Worm (Caenorhabditis elegans) whole organism, L3 larva: ENCODE data around the gene srx-14.
A peak's percentile ranks its signal among the peaks of the same experiment; 100 is the strongest.

ENCODE experiments used
- R02D3.7 ChIP-seq: fragments of 150-350 bp; optimal IDR thresholded peaks from 2 replicates; lab custom pipeline; 2014; ENCODE audit warnings: missing biosample characterization, missing genetic modification characterization
- ZK546.5 ChIP-seq: sonication (generic microtip); optimal IDR thresholded peaks from 2 replicates; lab custom pipeline; 2017; ENCODE audit warnings: missing biosample characterization, missing genetic modification characterization
- ama-1 ChIP-seq: fragments of 150-350 bp; optimal IDR thresholded peaks from 2 replicates; lab custom pipeline; 2018
- ceh-16 ChIP-seq: sonication (generic microtip); optimal IDR thresholded peaks from 2 replicates; lab custom pipeline; 2017; ENCODE audit warnings: missing biosample characterization, missing genetic modification characterization
- ceh-28 ChIP-seq: fragments of 150-350 bp; optimal IDR thresholded peaks from 2 replicates; lab custom pipeline; 2014; ENCODE audit warnings: missing biosample characterization, missing genetic modification reagents, missing genetic modification characterization
- ceh-9 ChIP-seq: sonication (generic microtip); optimal IDR thresholded peaks from 2 replicates; lab custom pipeline; 2018; ENCODE audit warnings: missing biosample characterization, missing genetic modification characterization
- elt-3 ChIP-seq, 3 experiments: fragments of 150-350 bp in 1 of 3; sonication (generic microtip) in 2 of 3; optimal IDR thresholded peaks; 2 replicates in 2 of 3; 4 replicates in 1 of 3; lab custom pipeline; 2014 to 2017; ENCODE audit warnings: missing biosample characterization in 3 of 3, missing genetic modification characterization in 3 of 3
- eor-1 ChIP-seq, 2 experiments: fragments of 150-350 bp; optimal IDR thresholded peaks; 2 replicates each; lab custom pipeline; 2014 to 2018; ENCODE audit warnings: missing biosample characterization in 2 of 2, missing genetic modification characterization in 2 of 2
- fkh-10 ChIP-seq: sonication (generic microtip); optimal IDR thresholded peaks from 2 replicates; lab custom pipeline; 2017; ENCODE audit warnings: missing biosample characterization, missing genetic modification reagents, missing genetic modification characterization
- fos-1 ChIP-seq: fragments of 150-350 bp; optimal IDR thresholded peaks from 2 replicates; lab custom pipeline; 2014; ENCODE audit warnings: missing biosample characterization, missing genetic modification characterization
- hmg-11 ChIP-seq: sonication (generic microtip); optimal IDR thresholded peaks from 2 replicates; lab custom pipeline; 2016; ENCODE audit warnings: missing genetic modification characterization, missing compliant biosample characterization
- jun-1 ChIP-seq: fragments of 150-350 bp; optimal IDR thresholded peaks from 2 replicates; lab custom pipeline; 2014; ENCODE audit warnings: missing biosample characterization, missing genetic modification reagents, missing genetic modification characterization
- lin-39 ChIP-seq: fragments of 150-350 bp; optimal IDR thresholded peaks from 2 replicates; lab custom pipeline; 2018; ENCODE audit warnings: missing biosample characterization, missing genetic modification reagents, missing genetic modification characterization
- mdl-1 ChIP-seq: fragments of 150-350 bp; optimal IDR thresholded peaks from 2 replicates; lab custom pipeline; 2014; ENCODE audit warnings: missing biosample characterization, missing genetic modification characterization
- mml-1 ChIP-seq: fragments of 150-350 bp; sonication (generic microtip); optimal IDR thresholded peaks from 3 replicates; lab custom pipeline; 2014; ENCODE audit warnings: missing biosample characterization, missing genetic modification characterization
- nfya-1 ChIP-seq: sonication (generic microtip); optimal IDR thresholded peaks from 2 replicates; lab custom pipeline; 2017; ENCODE audit warnings: missing genetic modification characterization, mild to moderate bottlenecking, missing compliant biosample characterization, antibody characterized with exemption, moderate library complexity; ENCODE audit not compliant: insufficient read depth
- nhr-12 ChIP-seq: fragments of 150-350 bp; optimal IDR thresholded peaks from 2 replicates; lab custom pipeline; 2014; ENCODE audit warnings: missing biosample characterization, missing genetic modification characterization
- nhr-25 ChIP-seq: sonication (generic microtip); optimal IDR thresholded peaks from 2 replicates; lab custom pipeline; 2017; ENCODE audit warnings: missing biosample characterization, missing genetic modification characterization
- nhr-28 ChIP-seq: fragments of 150-350 bp; optimal IDR thresholded peaks from 2 replicates; lab custom pipeline; 2014; ENCODE audit warnings: missing biosample characterization, missing genetic modification characterization
- nhr-67 ChIP-seq: fragments of 150-350 bp; optimal IDR thresholded peaks from 2 replicates; lab custom pipeline; 2014; ENCODE audit warnings: missing biosample characterization, missing genetic modification characterization
- nhr-76 ChIP-seq: fragments of 150-350 bp; sonication (generic microtip); optimal IDR thresholded peaks from 5 replicates; lab custom pipeline; 2014; ENCODE audit warnings: missing biosample characterization, missing genetic modification characterization
- nhr-77 ChIP-seq: fragments of 150-350 bp; optimal IDR thresholded peaks from 2 replicates; lab custom pipeline; 2014; ENCODE audit warnings: missing biosample characterization, missing genetic modification characterization
- pha-4 ChIP-seq: fragments of 150-350 bp; optimal IDR thresholded peaks from 2 replicates; lab custom pipeline; 2014; ENCODE audit warnings: missing biosample characterization, missing genetic modification reagents, missing genetic modification characterization
- snpc-4 ChIP-seq: fragments of 150-350 bp; optimal IDR thresholded peaks from 2 replicates; lab custom pipeline; 2014; ENCODE audit warnings: missing biosample characterization, missing genetic modification characterization
- tbx-2 ChIP-seq: sonication (generic microtip); optimal IDR thresholded peaks from 2 replicates; lab custom pipeline; 2016; ENCODE audit warnings: mild to moderate bottlenecking, missing genetic modification characterization, missing compliant biosample characterization
- unc-39 ChIP-seq: sonication (generic microtip); optimal IDR thresholded peaks from 4 replicates; lab custom pipeline; 2017; ENCODE audit warnings: missing biosample characterization, missing genetic modification characterization
- unc-62 ChIP-seq: fragments of 150-350 bp; sonication (generic microtip); optimal IDR thresholded peaks from 4 replicates; lab custom pipeline; 2014; ENCODE audit warnings: missing biosample characterization, missing genetic modification reagents, missing genetic modification characterization
- ztf-4 ChIP-seq: fragments of 150-350 bp; optimal IDR thresholded peaks from 2 replicates; lab custom pipeline; 2014; ENCODE audit warnings: missing biosample characterization, missing genetic modification characterization

The srx-14 gene

DNA sequence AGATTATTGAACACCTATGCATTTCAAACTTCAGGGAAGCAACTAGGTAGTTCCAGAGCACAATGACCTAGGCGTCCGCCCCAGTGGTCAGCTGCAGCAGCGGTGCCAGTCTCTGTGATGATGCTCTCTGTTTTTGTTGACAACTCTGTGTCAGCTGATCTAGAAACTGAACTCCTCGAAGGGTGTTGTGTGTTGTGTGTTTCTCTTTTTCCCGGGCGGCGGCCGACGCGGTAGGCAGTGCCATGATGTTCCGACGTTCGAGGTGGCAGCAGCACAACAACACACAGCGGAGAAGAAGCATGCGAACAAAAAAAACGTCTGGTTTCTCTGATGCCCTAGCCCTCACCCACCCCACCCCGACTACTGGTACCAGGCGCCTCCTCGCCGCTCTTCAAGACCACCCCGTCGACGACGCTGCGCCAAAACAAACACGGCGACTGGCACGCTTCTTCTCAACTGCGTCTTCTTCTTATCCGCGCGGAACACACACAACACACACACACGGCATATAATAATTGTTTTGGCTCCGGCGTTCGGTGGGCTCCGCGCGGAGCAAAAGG is 49.2 kb downstream of the srx-14 start:
- TF ChIP-seq nhr-76 (tag; lab: Kevin White, UChicago) (no peak), ZK546.5 (tag; lab: Kevin White, UChicago) (no peak), mdl-1 (tag; lab: Kevin White, UChicago) (no peak), snpc-4 (tag; lab: Kevin White, UChicago) (peak; percentile 51), ceh-9 (tag; lab: Kevin White, UChicago) (no peak), mml-1 (tag; lab: Kevin White, UChicago) (no peak), pha-4 (tag; lab: Kevin White, UChicago) (peak; percentile 59), ama-1 (peak; percentile 12), unc-39 (tag; lab: Kevin White, UChicago) (no peak), fkh-10 (GFP tag; lab: Kevin White, UChicago) (no peak), nfya-1 (tag; lab: Kevin White, UChicago) (no peak), eor-1 (tag; optimal IDR thresholded peaks at IDR 0.05; lab: Kevin White, UChicago) (no peak), nhr-28 (tag; lab: Kevin White, UChicago) (no peak), nhr-67 (tag; lab: Kevin White, UChicago) (no peak), nhr-12 (no peak), elt-3 (tag; optimal IDR thresholded peaks at IDR 0.05; lab: Kevin White, UChicago) (no peak), ztf-4 (no peak), jun-1 (no peak), fos-1 (tag; lab: Kevin White, UChicago) (no peak), ceh-28 (tag; lab: Kevin White, UChicago) (no peak), R02D3.7 (tag; lab: Kevin White, UChicago) (no peak), lin-39 (tag; lab: Kevin White, UChicago) (peak; percentile 48), ceh-16 (no peak), unc-62 (no peak), hmg-11 (tag; lab: Kevin White, UChicago) (peak; percentile 40), nhr-25 (no peak)

DNA sequence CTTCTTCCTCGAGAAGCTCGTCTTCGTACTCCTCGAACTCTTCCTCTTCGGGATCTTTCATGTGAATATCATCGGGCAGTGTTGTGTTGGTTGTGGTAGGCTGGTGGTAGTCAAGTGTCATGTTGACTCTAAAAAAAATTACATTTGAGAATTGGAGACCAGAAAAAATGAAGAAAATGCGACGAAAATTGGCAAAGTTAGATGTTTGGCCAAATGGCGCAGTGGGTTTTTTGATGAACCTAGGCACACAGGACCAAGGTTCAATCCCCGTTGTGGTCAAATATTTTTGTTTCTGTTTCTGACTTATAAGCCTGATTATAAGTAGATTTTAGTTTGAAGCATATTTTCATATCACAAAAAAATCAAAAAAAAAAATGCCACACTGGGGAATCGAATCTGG is 50.5 kb downstream of the srx-14 start:
- no peak for TF ChIP-seq mdl-1 (tag; lab: Kevin White, UChicago)
- TF ChIP-seq nhr-77 (tag; lab: Kevin White, UChicago) = no peak
- no peak for TF ChIP-seq tbx-2 (tag; lab: Kevin White, UChicago)
- TF ChIP-seq eor-1 (tag; optimal IDR thresholded peaks at IDR 0.05; lab: Kevin White, UChicago) = no peak
- TF ChIP-seq unc-62 = no peak
